Fruit fly (Drosophila melanogaster): ENCODE data around the gene shv.
A peak's percentile ranks its signal among the peaks of the same experiment; 100 is the strongest.

shv gene

DNA sequence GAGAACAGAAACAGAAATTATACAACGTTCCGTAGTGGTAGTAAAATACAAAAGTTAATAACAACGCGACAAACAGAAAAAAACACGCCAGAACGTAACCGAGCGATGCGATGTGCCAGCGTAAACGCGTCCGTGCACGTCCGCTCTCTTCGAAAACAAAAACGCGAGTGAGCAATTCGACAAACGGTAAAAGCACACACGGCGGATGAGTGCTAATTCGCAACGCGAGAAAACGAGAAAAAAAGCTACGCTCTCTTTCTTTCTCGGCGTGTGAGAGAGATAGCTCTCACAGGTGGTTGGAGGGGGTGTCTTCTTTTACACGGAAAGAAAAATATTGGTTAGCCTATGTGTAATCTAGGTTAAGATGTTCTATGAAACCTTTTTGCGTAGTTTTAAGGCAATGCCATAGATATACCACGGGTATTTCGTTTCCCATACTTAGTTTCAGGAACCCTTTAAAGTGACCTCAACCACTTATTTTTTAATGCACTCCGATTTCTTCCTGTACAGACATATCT is 19.2 kb downstream of the shv start, which contains the start of gene CG4297 (continued):
- TF ChIP-seq fd85E (GFP tag; optimal IDR thresholded peaks at IDR 0.05) (no peak), CG34406 (GFP tag; optimal IDR thresholded peaks at IDR 0.05) (peak; percentile 71), dac (GFP tag; optimal IDR thresholded peaks at IDR 0.05) (peak; percentile 84), Gug (GFP tag; IDR thresholded peaks at IDR 0.05) (no peak), vri (GFP tag; optimal IDR thresholded peaks at IDR 0.05) (peak; percentile 69), Sox14 (GFP tag; optimal IDR thresholded peaks at IDR 0.05) (peak; percentile 83), Hr39 (GFP tag; optimal IDR thresholded peaks at IDR 0.05) (peak; percentile 80), CG15336 (GFP tag; IDR thresholded peaks at IDR 0.05) (no peak), achi (GFP tag; optimal IDR thresholded peaks at IDR 0.05) (peak; percentile 71), CG8119 (GFP tag; IDR thresholded peaks at IDR 0.05) (no peak), CG16779 (tag; optimal IDR thresholded peaks at IDR 0.05) (peak; percentile 79), CG4318 (GFP tag; optimal IDR thresholded peaks at IDR 0.05) (peak; percentile 73), CG6808 (GFP tag; optimal IDR thresholded peaks at IDR 0.05) (peak; percentile 72), Hr4 (GFP tag; optimal IDR thresholded peaks at IDR 0.05) (peak; percentile 93), CG11294 (GFP tag; IDR thresholded peaks at IDR 0.05) (no peak), Met (GFP tag; optimal IDR thresholded peaks at IDR 0.05) (peak; percentile 72), CG8632 (GFP tag; optimal IDR thresholded peaks at IDR 0.05) (peak; percentile 77), eg (GFP tag; IDR thresholded peaks at IDR 0.05) (no peak), fd59A (GFP tag; optimal IDR thresholded peaks at IDR 0.05) (peak; percentile 38), CG1621 (tag; optimal IDR thresholded peaks at IDR 0.05) (peak; percentile 80)

DNA sequence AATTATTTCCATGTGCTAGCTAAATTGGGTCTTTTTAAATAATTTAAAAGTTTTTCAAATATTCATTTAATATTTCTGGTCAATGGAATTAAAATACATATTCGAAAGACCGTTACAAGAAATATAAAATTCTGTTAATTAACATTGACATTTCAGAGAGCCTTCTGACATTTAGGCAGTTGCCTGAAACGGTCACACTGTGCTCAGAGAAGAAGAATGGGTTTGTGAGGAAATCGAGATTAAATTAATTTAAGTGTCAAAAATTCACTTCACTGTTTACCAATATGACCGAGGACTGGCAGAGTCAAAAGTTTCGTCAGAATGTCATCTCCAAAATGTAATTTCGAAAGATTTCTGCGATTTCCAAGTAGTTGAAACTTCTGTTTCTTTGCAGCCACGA is 19.9 kb downstream of the shv start, which contains the start of gene MED15:
MED15 (plus strand) TSS at position 185 of the 400 bp plus-strand sequence.
- no peak for TF ChIP-seq Eip78C (GFP tag)
- TF ChIP-seq CG3919 (GFP tag; optimal IDR thresholded peaks at IDR 0.05): no peak
- TF ChIP-seq salr (GFP tag; optimal IDR thresholded peaks at IDR 0.05): no peak
- no peak for TF ChIP-seq CG11294 (GFP tag; IDR thresholded peaks at IDR 0.05)
- TF ChIP-seq achi (GFP tag; optimal IDR thresholded peaks at IDR 0.05): peak; percentile 72

DNA sequence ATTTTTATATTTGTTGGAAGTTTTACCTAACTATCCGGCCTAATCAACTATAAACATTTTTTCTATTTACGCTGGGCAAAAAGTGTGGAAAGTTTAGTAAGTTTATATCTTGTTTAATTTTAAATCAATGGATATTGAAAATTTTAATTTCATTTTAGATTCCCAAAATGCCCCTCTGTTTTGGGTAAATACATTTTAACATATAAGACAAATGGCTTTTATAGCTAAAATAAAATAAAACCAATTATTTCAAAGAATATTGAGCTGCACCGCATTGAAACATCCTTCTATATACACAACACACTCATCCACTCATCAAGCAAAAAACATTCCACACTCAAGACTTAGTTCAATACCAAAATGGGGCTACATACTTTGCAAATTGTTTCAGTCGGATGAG is 23.0 kb downstream of the shv start, which contains the start of gene ush:
ush (plus strand) TSS at position 301 of the 400 bp plus-strand sequence.
- TF ChIP-seq CG4318 (GFP tag; optimal IDR thresholded peaks at IDR 0.05): no peak
- TF ChIP-seq lz (GFP tag; optimal IDR thresholded peaks at IDR 0.05): no peak
- TF ChIP-seq achi (GFP tag; optimal IDR thresholded peaks at IDR 0.05): no peak
- no peak for TF ChIP-seq Met (GFP tag; optimal IDR thresholded peaks at IDR 0.05)
- TF ChIP-seq Eip93F (GFP tag; optimal IDR thresholded peaks at IDR 0.05): no peak
- no peak for TF ChIP-seq Blimp-1 (GFP tag; optimal IDR thresholded peaks at IDR 0.05)
- TF ChIP-seq Lpt (GFP tag; optimal IDR thresholded peaks at IDR 0.05): no peak
- no peak for TF ChIP-seq Eip75B (GFP tag; optimal IDR thresholded peaks at IDR 0.05)
- no peak for TF ChIP-seq CG6854 (GFP tag; optimal IDR thresholded peaks at IDR 0.05)
- no peak for TF ChIP-seq CG31627 (GFP tag; optimal IDR thresholded peaks at IDR 0.05)
- no peak for TF ChIP-seq CG8119 (GFP tag; IDR thresholded peaks at IDR 0.05)
- TF ChIP-seq salr (GFP tag; optimal IDR thresholded peaks at IDR 0.05): no peak
- TF ChIP-seq net (GFP tag; optimal IDR thresholded peaks at IDR 0.05): no peak
- TF ChIP-seq dac (GFP tag; optimal IDR thresholded peaks at IDR 0.05): no peak
- TF ChIP-seq Eip78C (GFP tag): no peak
- TF ChIP-seq Gug (GFP tag; IDR thresholded peaks at IDR 0.05): no peak
- TF ChIP-seq fd59A (GFP tag; optimal IDR thresholded peaks at IDR 0.05): no peak
- no peak for TF ChIP-seq CG11902 (GFP tag; optimal IDR thresholded peaks at IDR 0.05)

DNA sequence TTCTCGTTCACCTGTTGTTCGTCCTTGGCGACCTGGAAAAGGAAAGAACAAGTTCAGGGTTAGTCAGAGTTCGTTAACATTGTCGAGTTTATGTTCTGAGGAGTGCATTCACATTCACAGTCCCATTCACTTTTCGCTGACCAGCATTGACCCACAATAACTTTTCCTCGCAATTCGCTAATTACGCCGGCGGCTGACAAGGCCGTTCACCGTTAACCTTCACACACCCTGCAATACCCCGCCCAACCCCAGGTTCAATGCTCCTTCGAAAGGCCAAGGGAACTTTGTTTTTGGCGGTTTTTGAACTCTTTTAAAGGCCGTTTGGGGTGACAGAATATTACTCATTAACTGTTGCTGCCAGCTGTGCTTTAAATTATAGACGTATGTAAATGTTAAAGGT is 25.3 kb downstream of the shv start:
- TF ChIP-seq spab (GFP tag; optimal IDR thresholded peaks at IDR 0.05) (no peak), svp (GFP tag) (peak; percentile 11)

Data from whole organism, prepupa.